Worm (Caenorhabditis elegans) whole organism, early embryonic: ENCODE data around the gene smgl-2.

Experiments used
- B0310.2 ChIP-seq: sonication (generic microtip); optimal IDR thresholded peaks from 2 replicates; lab custom pipeline; 2016; ENCODE audit warnings: mild to moderate bottlenecking, missing genetic modification characterization, missing compliant biosample characterization
- F13C5.2 ChIP-seq: sonication (generic microtip); optimal IDR thresholded peaks from 2 replicates; lab custom pipeline; 2017; ENCODE audit warnings: mild to moderate bottlenecking, missing genetic modification characterization, inconsistent platforms, missing compliant biosample characterization
- aly-1 ChIP-seq: sonication (generic microtip); optimal IDR thresholded peaks from 2 replicates; lab custom pipeline; 2016; ENCODE audit warnings: missing genetic modification characterization, missing compliant biosample characterization
- ama-1 ChIP-seq: fragments of 150-350 bp; optimal IDR thresholded peaks from 2 replicates; lab custom pipeline; 2014
- ceh-13 ChIP-seq: fragments of 200-800 bp; sonication (Bioruptor generic); optimal IDR thresholded peaks from 2 replicates; lab custom pipeline; 2018; ENCODE audit warnings: mild to moderate bottlenecking, missing genetic modification characterization, missing compliant biosample characterization
- ceh-36 ChIP-seq: sonication (generic microtip); optimal IDR thresholded peaks from 2 replicates; lab custom pipeline; 2016; ENCODE audit warnings: missing genetic modification characterization, inconsistent platforms, missing compliant biosample characterization
- ets-7 ChIP-seq: sonication (generic microtip); optimal IDR thresholded peaks from 2 replicates; lab custom pipeline; 2016; ENCODE audit warnings: missing genotype, missing genetic modification characterization, missing compliant biosample characterization
- flt-1 ChIP-seq: fragments of 200-800 bp; sonication (Bioruptor generic); IDR thresholded peaks from 2 replicates; pipeline ENCODE4 v1.3.6; 2022; ENCODE audit warnings: missing genetic modification characterization, missing compliant biosample characterization
- hmbx-1 ChIP-seq: sonication (generic microtip); optimal IDR thresholded peaks from 2 replicates; lab custom pipeline; 2016; ENCODE audit warnings: mild to moderate bottlenecking, missing genetic modification characterization, missing compliant biosample characterization
- hmg-4 ChIP-seq: fragments of 200-800 bp; sonication (Bioruptor generic); optimal IDR thresholded peaks from 2 replicates; lab custom pipeline; 2018; ENCODE audit warnings: mild to moderate bottlenecking, missing genetic modification characterization, missing compliant biosample characterization
- hnd-1 ChIP-seq: sonication (generic microtip); optimal IDR thresholded peaks from 2 replicates; lab custom pipeline; 2016; ENCODE audit warnings: missing genetic modification characterization, missing compliant biosample characterization
- pes-1 ChIP-seq: fragments of 200-800 bp; sonication (Bioruptor generic); IDR thresholded peaks from 2 replicates; pipeline ENCODE4 v1.3.6; 2022; ENCODE audit warnings: missing genetic modification reagents, missing genetic modification characterization, missing compliant biosample characterization
- scrt-1 ChIP-seq: fragments of 200-800 bp; sonication (Bioruptor generic); IDR thresholded peaks from 2 replicates; pipeline ENCODE4 v1.3.6; 2022; ENCODE audit warnings: missing genetic modification characterization, missing compliant biosample characterization
- sea-1 ChIP-seq: fragments of 200-800 bp; sonication (Bioruptor generic); conservative IDR thresholded peaks from 2 replicates; pipeline ENCODE4 v1.3.6; 2022; ENCODE audit warnings: missing genetic modification characterization, missing compliant biosample characterization
- tbx-11 ChIP-seq: fragments of 200-800 bp; sonication (Bioruptor generic); IDR thresholded peaks from 2 replicates; pipeline ENCODE4 v1.3.6; 2022; ENCODE audit warnings: missing genetic modification characterization, missing compliant biosample characterization
- tbx-37 ChIP-seq: fragments of 200-800 bp; sonication (Bioruptor generic); conservative IDR thresholded peaks from 2 replicates; pipeline ENCODE4 v1.3.6; 2022; ENCODE audit warnings: missing genetic modification reagents, missing genetic modification characterization, missing compliant biosample characterization
- tra-4 ChIP-seq: sonication (generic microtip); optimal IDR thresholded peaks from 2 replicates; lab custom pipeline; 2017; ENCODE audit warnings: missing genetic modification characterization, missing compliant biosample characterization

Gene smgl-2

DNA sequence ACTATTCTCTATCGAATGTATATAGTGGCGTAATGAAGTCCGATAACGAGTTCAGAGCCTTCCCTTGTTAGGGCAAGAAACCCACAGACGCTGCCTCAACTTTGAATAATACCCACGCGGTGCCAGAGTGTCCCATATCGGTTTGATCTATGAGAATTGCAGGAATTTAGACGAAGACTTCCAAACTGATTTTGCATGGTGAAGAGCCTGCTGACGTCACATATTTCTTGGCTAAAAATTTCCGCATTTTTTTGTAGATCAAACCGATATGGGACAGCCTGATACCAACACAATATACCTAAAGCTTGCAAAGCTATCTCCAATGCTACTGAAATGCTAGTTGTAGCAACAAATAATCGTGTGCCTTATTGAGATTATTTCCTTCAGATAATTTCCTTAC is 15.9 kb downstream of the smgl-2 start:
- TF ChIP-seq ceh-13 (GFP tag; lab: Kevin White, UChicago): no peak
- TF ChIP-seq ets-7 (tag; lab: Kevin White, UChicago): no peak
- no peak for TF ChIP-seq flt-1
- no peak for TF ChIP-seq tbx-11 (GFP tag; lab: Robert Waterston, UW)
- TF ChIP-seq hnd-1 (tag; lab: Kevin White, UChicago): no peak
- TF ChIP-seq pes-1 (GFP tag; lab: Robert Waterston, UW): no peak
- no peak for TF ChIP-seq ama-1 (lab: Kevin White, UChicago)
- no peak for TF ChIP-seq ceh-36 (tag; lab: Kevin White, UChicago)
- no peak for TF ChIP-seq hmg-4 (GFP tag; lab: Kevin White, UChicago)
- TF ChIP-seq tbx-37: no peak
- no peak for TF ChIP-seq aly-1 (tag; lab: Kevin White, UChicago)
- no peak for TF ChIP-seq sea-1 (GFP tag; lab: Robert Waterston, UW)
- no peak for TF ChIP-seq scrt-1 (GFP tag; lab: Robert Waterston, UW)
- TF ChIP-seq hmbx-1 (tag; lab: Kevin White, UChicago): no peak
- no peak for TF ChIP-seq F13C5.2 (tag; lab: Kevin White, UChicago)
- no peak for TF ChIP-seq tra-4 (tag; lab: Kevin White, UChicago)
- no peak for TF ChIP-seq B0310.2 (tag; lab: Kevin White, UChicago)

DNA sequence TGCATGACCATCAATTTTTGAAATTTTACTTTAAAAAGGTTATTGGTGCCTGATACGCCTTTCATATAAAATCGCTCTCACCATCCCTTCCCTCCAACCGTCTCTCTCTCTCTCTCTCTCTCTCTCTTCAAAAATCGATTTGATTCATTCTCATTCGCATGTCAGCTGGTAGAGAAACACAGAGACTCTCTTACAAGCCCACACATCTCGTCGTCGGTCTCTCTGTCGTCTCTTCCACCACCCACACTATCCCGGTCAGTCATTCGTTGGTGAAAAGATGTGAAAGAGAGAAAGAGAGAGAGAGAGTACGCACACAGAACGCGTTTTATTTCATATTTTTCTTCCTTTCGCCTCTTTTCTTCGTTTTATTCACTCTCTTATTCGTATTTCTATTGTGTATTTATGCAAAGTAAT is 16.5 kb downstream of the smgl-2 start:
- no peak for TF ChIP-seq sea-1 (GFP tag; lab: Robert Waterston, UW)
- no peak for TF ChIP-seq aly-1 (tag; lab: Kevin White, UChicago)
- no peak for TF ChIP-seq ets-7 (tag; lab: Kevin White, UChicago)
- TF ChIP-seq tbx-37: no peak
- TF ChIP-seq hmg-4 (GFP tag; lab: Kevin White, UChicago): peak; percentile 73
- no peak for TF ChIP-seq scrt-1 (GFP tag; lab: Robert Waterston, UW)
- no peak for TF ChIP-seq ceh-36 (tag; lab: Kevin White, UChicago)
- peak; percentile 28 for TF ChIP-seq F13C5.2 (tag; lab: Kevin White, UChicago)
- no peak for TF ChIP-seq ama-1 (lab: Kevin White, UChicago)

ce11 chrIV:3743748-3744147 is 17.8 kb downstream of the smgl-2 start, which contains the start of gene siah-1:
TSS of gene siah-1 (plus strand) at chrIV:3744048.
- TF ChIP-seq ets-7 (tag; lab: Kevin White, UChicago): no peak
- no peak for TF ChIP-seq sea-1 (GFP tag; lab: Robert Waterston, UW)
- no peak for TF ChIP-seq flt-1
- TF ChIP-seq pes-1 (GFP tag; lab: Robert Waterston, UW): no peak
- no peak for TF ChIP-seq ama-1 (lab: Kevin White, UChicago)
- TF ChIP-seq F13C5.2 (tag; lab: Kevin White, UChicago): no peak
- no peak for TF ChIP-seq ceh-36 (tag; lab: Kevin White, UChicago)
- no peak for TF ChIP-seq hnd-1 (tag; lab: Kevin White, UChicago)
- TF ChIP-seq hmg-4 (GFP tag; lab: Kevin White, UChicago): no peak
- TF ChIP-seq tra-4 (tag; lab: Kevin White, UChicago): no peak
- no peak for TF ChIP-seq scrt-1 (GFP tag; lab: Robert Waterston, UW)
- no peak for TF ChIP-seq tbx-11 (GFP tag; lab: Robert Waterston, UW)
- no peak for TF ChIP-seq aly-1 (tag; lab: Kevin White, UChicago)
- no peak for TF ChIP-seq ceh-13 (GFP tag; lab: Kevin White, UChicago)
- TF ChIP-seq tbx-37: no peak
- TF ChIP-seq B0310.2 (tag; lab: Kevin White, UChicago): no peak
- TF ChIP-seq hmbx-1 (tag; lab: Kevin White, UChicago): no peak

ce11 chrIV:3745806-3746205 is 19.8 kb downstream of the smgl-2 start:
- TF ChIP-seq ceh-36 (tag; lab: Kevin White, UChicago): no peak
- no peak for TF ChIP-seq pes-1 (GFP tag; lab: Robert Waterston, UW)
- no peak for TF ChIP-seq ama-1 (lab: Kevin White, UChicago)
- TF ChIP-seq hmbx-1 (tag; lab: Kevin White, UChicago): no peak
- no peak for TF ChIP-seq hmg-4 (GFP tag; lab: Kevin White, UChicago)
- no peak for TF ChIP-seq scrt-1 (GFP tag; lab: Robert Waterston, UW)
- no peak for TF ChIP-seq sea-1 (GFP tag; lab: Robert Waterston, UW)
- no peak for TF ChIP-seq ceh-13 (GFP tag; lab: Kevin White, UChicago)
- no peak for TF ChIP-seq tbx-37
- no peak for TF ChIP-seq ets-7 (tag; lab: Kevin White, UChicago)
- no peak for TF ChIP-seq hnd-1 (tag; lab: Kevin White, UChicago)
- no peak for TF ChIP-seq aly-1 (tag; lab: Kevin White, UChicago)
- no peak for TF ChIP-seq F13C5.2 (tag; lab: Kevin White, UChicago)
- no peak for TF ChIP-seq B0310.2 (tag; lab: Kevin White, UChicago)
- TF ChIP-seq tbx-11 (GFP tag; lab: Robert Waterston, UW): no peak
- TF ChIP-seq flt-1: no peak
- no peak for TF ChIP-seq tra-4 (tag; lab: Kevin White, UChicago)

ce11 chrIV:3751001-3751400 is 25.0 kb downstream of the smgl-2 start, which contains the start of gene ugt-45:
TSS of gene ugt-45 (minus strand) at chrIV:3751101.
- no peak for TF ChIP-seq F13C5.2 (tag; lab: Kevin White, UChicago)
- TF ChIP-seq B0310.2 (tag; lab: Kevin White, UChicago): no peak
- no peak for TF ChIP-seq tbx-11 (GFP tag; lab: Robert Waterston, UW)
- no peak for TF ChIP-seq hmbx-1 (tag; lab: Kevin White, UChicago)
- no peak for TF ChIP-seq hnd-1 (tag; lab: Kevin White, UChicago)
- TF ChIP-seq flt-1: no peak
- no peak for TF ChIP-seq ceh-13 (GFP tag; lab: Kevin White, UChicago)
- no peak for TF ChIP-seq ets-7 (tag; lab: Kevin White, UChicago)
- no peak for TF ChIP-seq aly-1 (tag; lab: Kevin White, UChicago)
- no peak for TF ChIP-seq ama-1 (lab: Kevin White, UChicago)
- no peak for TF ChIP-seq hmg-4 (GFP tag; lab: Kevin White, UChicago)

DNA sequence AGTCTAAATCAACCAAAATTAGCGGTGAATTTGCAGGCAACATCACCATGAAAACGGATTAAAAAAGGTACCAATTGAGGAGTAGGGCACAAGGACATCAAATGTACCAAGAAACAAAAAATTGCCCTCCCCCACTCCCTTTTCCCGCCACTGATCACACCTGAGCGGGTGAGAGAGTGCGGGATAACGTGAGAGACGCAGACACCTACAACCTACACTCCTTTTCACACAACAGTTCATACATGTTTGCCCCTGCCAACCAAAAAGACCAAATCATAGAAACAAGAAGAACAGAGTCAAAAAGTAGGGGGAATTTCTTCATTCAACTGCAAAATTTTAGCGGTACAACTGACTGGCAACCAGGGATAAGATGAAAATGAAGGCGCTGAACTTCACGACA is 26.3 kb downstream of the smgl-2 start:
- TF ChIP-seq pes-1 (GFP tag; lab: Robert Waterston, UW) (no peak), tbx-11 (GFP tag; lab: Robert Waterston, UW) (no peak), flt-1 (no peak), ceh-36 (tag; lab: Kevin White, UChicago) (no peak), ets-7 (tag; lab: Kevin White, UChicago) (no peak), F13C5.2 (tag; lab: Kevin White, UChicago) (no peak), hnd-1 (tag; lab: Kevin White, UChicago) (no peak), hmbx-1 (tag; lab: Kevin White, UChicago) (no peak), ceh-13 (GFP tag; lab: Kevin White, UChicago) (no peak), sea-1 (GFP tag; lab: Robert Waterston, UW) (no peak), scrt-1 (GFP tag; lab: Robert Waterston, UW) (no peak), tbx-37 (no peak), aly-1 (tag; lab: Kevin White, UChicago) (no peak), tra-4 (tag; lab: Kevin White, UChicago) (no peak), ama-1 (lab: Kevin White, UChicago) (no peak), B0310.2 (tag; lab: Kevin White, UChicago) (no peak), hmg-4 (GFP tag; lab: Kevin White, UChicago) (no peak)
